Worm (Caenorhabditis elegans) whole organism, young adult: ENCODE data around the gene pbo-1.
A peak's percentile ranks its signal among the peaks of the same experiment; 100 is the strongest.

Experiments
- B0019.2 ChIP-seq: fragments of 200-800 bp; sonication (Bioruptor generic); conservative IDR thresholded peaks from 2 replicates; pipeline ENCODE4 v1.3.6; 2022; ENCODE audit warnings: missing genetic modification reagents, missing genetic modification characterization, missing compliant biosample characterization
- B0261.1 ChIP-seq: sonication (generic microtip); optimal IDR thresholded peaks from 2 replicates; lab custom pipeline; 2016; ENCODE audit warnings: mild to moderate bottlenecking, missing genetic modification characterization, moderate library complexity, missing compliant biosample characterization
- B0336.3 ChIP-seq: fragments of 200-800 bp; sonication (Bioruptor generic); IDR thresholded peaks from 2 replicates; pipeline ENCODE4 v1.3.6; 2022; ENCODE audit warnings: missing genetic modification characterization, missing compliant biosample characterization
- F10E7.11 ChIP-seq: sonication (generic microtip); optimal IDR thresholded peaks from 2 replicates; lab custom pipeline; 2017; ENCODE audit warnings: mild to moderate bottlenecking, missing genetic modification characterization, moderate library complexity, missing compliant biosample characterization
- F22D6.2 ChIP-seq: sonication (generic microtip); optimal IDR thresholded peaks from 2 replicates; lab custom pipeline; 2016; ENCODE audit warnings: mild to moderate bottlenecking, missing genetic modification characterization, missing compliant biosample characterization
- F23B12.7 ChIP-seq: sonication (generic microtip); optimal IDR thresholded peaks from 2 replicates; lab custom pipeline; 2017; ENCODE audit warnings: missing genetic modification characterization, mild to moderate bottlenecking, missing compliant biosample characterization, antibody characterized with exemption, moderate library complexity; ENCODE audit not compliant: insufficient read depth
- F33H1.4 ChIP-seq: fragments of 200-800 bp; sonication (Bioruptor generic); IDR thresholded peaks from 2 replicates; pipeline ENCODE4 v1.3.6; 2022; ENCODE audit warnings: missing genetic modification reagents, missing genetic modification characterization, missing compliant biosample characterization
- F37B4.10 ChIP-seq: fragments of 200-800 bp; sonication (Bioruptor generic); IDR thresholded peaks from 2 replicates; pipeline ENCODE4 v1.3.6; 2022; ENCODE audit warnings: missing genetic modification characterization, missing compliant biosample characterization
- F57C9.4 ChIP-seq: sonication (generic microtip); optimal IDR thresholded peaks from 2 replicates; lab custom pipeline; 2017; ENCODE audit warnings: mild to moderate bottlenecking, missing genetic modification characterization, missing compliant biosample characterization
- K11D2.4 ChIP-seq: fragments of 200-800 bp; sonication (Bioruptor generic); IDR thresholded peaks from 2 replicates; pipeline ENCODE4 v1.3.6; 2022; ENCODE audit warnings: missing genetic modification reagents, missing genetic modification characterization, missing compliant biosample characterization
- Y53F4B.3 ChIP-seq: fragments of 200-800 bp; sonication (Bioruptor generic); IDR thresholded peaks from 2 replicates; pipeline ENCODE4 v1.3.6; 2022; ENCODE audit warnings: missing genetic modification reagents, missing genetic modification characterization, missing compliant biosample characterization
- Y53G8AR.9 ChIP-seq: fragments of 200-800 bp; sonication (Bioruptor generic); conservative IDR thresholded peaks from 2 replicates; pipeline ENCODE4 v1.3.6; 2022; ENCODE audit warnings: missing genetic modification reagents, missing genetic modification characterization, missing compliant biosample characterization
- Y56A3A.18 ChIP-seq: fragments of 200-800 bp; sonication (Bioruptor generic); IDR thresholded peaks from 2 replicates; pipeline ENCODE4 v1.3.6; 2022; ENCODE audit warnings: missing genetic modification reagents, missing genetic modification characterization, missing compliant biosample characterization
- akir-1 ChIP-seq: fragments of 200-800 bp; sonication (Bioruptor generic); optimal IDR thresholded peaks from 2 replicates; lab custom pipeline; 2018; ENCODE audit warnings: mild to moderate bottlenecking, missing genetic modification characterization, moderate library complexity, missing compliant biosample characterization
- ama-1 ChIP-seq, 3 experiments: fragments of 150-350 bp in 1 of 3; sonication (generic microtip) in 2 of 3; optimal IDR thresholded peaks; 2 replicates each; lab custom pipeline; 2014 to 2018; ENCODE audit warnings: missing biosample characterization in 2 of 3, missing genetic modification characterization in 2 of 3, missing genetic modification reagents in 2 of 3
- aptf-3 ChIP-seq: fragments of 200-800 bp; sonication (Bioruptor generic); IDR thresholded peaks from 2 replicates; pipeline ENCODE4 v1.3.6; 2022; ENCODE audit warnings: missing genetic modification characterization, missing compliant biosample characterization
- ccch-3 ChIP-seq: fragments of 200-800 bp; sonication (Bioruptor generic); optimal IDR thresholded peaks from 2 replicates; lab custom pipeline; 2018; ENCODE audit warnings: mild to moderate bottlenecking, missing genetic modification characterization, missing compliant biosample characterization
- ceh-91 ChIP-seq: fragments of 200-800 bp; sonication (Bioruptor generic); IDR thresholded peaks from 2 replicates; pipeline ENCODE4 v1.3.6; 2022; ENCODE audit warnings: missing genetic modification reagents, missing genetic modification characterization, missing compliant biosample characterization
- dpl-1 ChIP-seq: fragments of 150-350 bp; optimal IDR thresholded peaks from 2 replicates; lab custom pipeline; 2014; ENCODE audit warnings: missing biosample characterization, missing genetic modification reagents, missing genetic modification characterization
- egl-44 ChIP-seq: fragments of 200-800 bp; sonication (Bioruptor generic); IDR thresholded peaks from 2 replicates; pipeline ENCODE4 v1.3.6; 2022; ENCODE audit warnings: missing genetic modification reagents, missing genetic modification characterization, missing compliant biosample characterization
- egrh-3 ChIP-seq: fragments of 200-800 bp; sonication (Bioruptor generic); IDR thresholded peaks from 2 replicates; pipeline ENCODE4 v1.3.6; 2022; ENCODE audit warnings: missing genetic modification reagents, missing genetic modification characterization, missing compliant biosample characterization
- fkh-3 ChIP-seq: sonication (generic microtip); optimal IDR thresholded peaks from 2 replicates; lab custom pipeline; 2016; ENCODE audit warnings: mild to moderate bottlenecking, missing genetic modification characterization, missing compliant biosample characterization
- gei-17 ChIP-seq: fragments of 200-800 bp; sonication (Bioruptor generic); optimal IDR thresholded peaks from 2 replicates; lab custom pipeline; 2018; ENCODE audit warnings: mild to moderate bottlenecking, missing genetic modification characterization, missing compliant biosample characterization
- hlh-12 ChIP-seq: sonication (generic microtip); optimal IDR thresholded peaks from 2 replicates; lab custom pipeline; 2016; ENCODE audit warnings: missing genetic modification characterization, missing compliant biosample characterization
- hlh-26 ChIP-seq: fragments of 200-800 bp; sonication (Bioruptor generic); conservative IDR thresholded peaks from 2 replicates; pipeline ENCODE4 v1.3.6; 2022; ENCODE audit warnings: missing genetic modification reagents, missing genetic modification characterization, missing compliant biosample characterization
- hmg-20 ChIP-seq: fragments of 200-800 bp; sonication (Bioruptor generic); IDR thresholded peaks from 2 replicates; pipeline ENCODE4 v1.3.6; 2022; ENCODE audit warnings: missing genetic modification reagents, missing genetic modification characterization, missing compliant biosample characterization
- lag-1 ChIP-seq: fragments of 200-800 bp; sonication (Bioruptor generic); IDR thresholded peaks from 2 replicates; pipeline ENCODE4 v1.3.6; 2022; ENCODE audit warnings: missing genetic modification reagents, missing genetic modification characterization, missing compliant biosample characterization
- let-607 ChIP-seq, 2 experiments: fragments of 200-800 bp in 1 of 2; sonication (Bioruptor generic) in 1 of 2; sonication (generic microtip) in 1 of 2; optimal IDR thresholded peaks; 2 replicates each; lab custom pipeline; 2016 to 2018; ENCODE audit warnings: mild to moderate bottlenecking in 2 of 2, missing compliant biosample characterization in 2 of 2, missing genetic modification characterization in 2 of 2, moderate library complexity in 2 of 2, missing genotype in 1 of 2
- lsl-1 ChIP-seq: fragments of 200-800 bp; sonication (Bioruptor generic); optimal IDR thresholded peaks from 2 replicates; lab custom pipeline; 2018; ENCODE audit warnings: mild to moderate bottlenecking, missing genetic modification characterization, moderate library complexity, missing compliant biosample characterization
- lsy-27 ChIP-seq: sonication (generic microtip); optimal IDR thresholded peaks from 2 replicates; lab custom pipeline; 2017; ENCODE audit warnings: missing genetic modification characterization, mild to moderate bottlenecking, missing compliant biosample characterization, antibody characterized with exemption, missing genotype, borderline replicate concordance; ENCODE audit not compliant: insufficient read depth
- mel-28 ChIP-seq: sonication (generic microtip); optimal IDR thresholded peaks from 2 replicates; lab custom pipeline; 2016; ENCODE audit warnings: borderline replicate concordance, mild to moderate bottlenecking, missing genetic modification characterization, missing compliant biosample characterization
- nhr-120 ChIP-seq: fragments of 200-800 bp; sonication (Bioruptor generic); IDR thresholded peaks from 2 replicates; pipeline ENCODE4 v1.3.6; 2022; ENCODE audit warnings: missing genetic modification characterization, missing compliant biosample characterization
- nhr-80 ChIP-seq: sonication (generic microtip); optimal IDR thresholded peaks from 2 replicates; lab custom pipeline; 2016; ENCODE audit warnings: missing genetic modification characterization, missing compliant biosample characterization
- pbrm-1 ChIP-seq: fragments of 200-800 bp; sonication (Bioruptor generic); IDR thresholded peaks from 2 replicates; pipeline ENCODE4 v1.3.6; 2022; ENCODE audit warnings: missing genetic modification reagents, missing genetic modification characterization, missing compliant biosample characterization
- pha-4 ChIP-seq: fragments of 150-350 bp; sonication (generic microtip); optimal IDR thresholded peaks from 2 replicates; lab custom pipeline; 2014; ENCODE audit warnings: missing biosample characterization, missing genetic modification reagents, missing genetic modification characterization
- repo-1 ChIP-seq: sonication (generic microtip); optimal IDR thresholded peaks from 2 replicates; lab custom pipeline; 2017; ENCODE audit warnings: mild to moderate bottlenecking, missing genetic modification characterization, missing compliant biosample characterization
- rpc-1 ChIP-seq, 2 experiments: fragments of 150-350 bp in 1 of 2; sonication (generic microtip) in 1 of 2; optimal IDR thresholded peaks; 2 replicates each; lab custom pipeline; 2014 to 2018; ENCODE audit warnings: missing biosample characterization in 1 of 2, missing genetic modification characterization in 1 of 2, missing genetic modification reagents in 1 of 2, missing genotype in 1 of 2
- snpc-1.1 ChIP-seq: sonication (generic microtip); optimal IDR thresholded peaks from 2 replicates; lab custom pipeline; 2017; ENCODE audit warnings: missing genetic modification characterization, mild to moderate bottlenecking, missing compliant biosample characterization, antibody characterized with exemption, moderate library complexity, missing genotype, missing genetic modification reagents; ENCODE audit not compliant: insufficient read depth
- snpc-4 ChIP-seq, 5 experiments: fragments of 150-350 bp in 1 of 5; sonication (generic microtip) in 4 of 5; optimal IDR thresholded peaks; 2 replicates each; lab custom pipeline; 2014 to 2018; ENCODE audit warnings: missing genetic modification characterization in 5 of 5, missing biosample characterization in 3 of 5, antibody characterized with exemption in 2 of 5, mild to moderate bottlenecking in 2 of 5, missing compliant biosample characterization in 2 of 5, missing genotype in 2 of 5, moderate library complexity in 2 of 5, missing genetic modification reagents in 1 of 5
- tbp1 ChIP-seq: fragments of 200-800 bp; sonication (Bioruptor generic); optimal IDR thresholded peaks from 2 replicates; lab custom pipeline; 2018; ENCODE audit warnings: mild to moderate bottlenecking, missing genetic modification characterization, missing compliant biosample characterization
- tlf-1 ChIP-seq: fragments of 200-800 bp; sonication (Bioruptor generic); optimal IDR thresholded peaks from 2 replicates; lab custom pipeline; 2018; ENCODE audit warnings: mild to moderate bottlenecking, missing genetic modification characterization, missing compliant biosample characterization
- unc-130 ChIP-seq: sonication (generic microtip); optimal IDR thresholded peaks from 2 replicates; lab custom pipeline; 2016; ENCODE audit warnings: missing genetic modification reagents, missing genetic modification characterization, missing compliant biosample characterization
- unc-62 ChIP-seq: fragments of 150-350 bp; optimal IDR thresholded peaks from 2 replicates; lab custom pipeline; 2014; ENCODE audit warnings: missing biosample characterization, missing genetic modification reagents, missing genetic modification characterization
- zfh-2 ChIP-seq: fragments of 200-800 bp; sonication (Bioruptor generic); conservative IDR thresholded peaks from 2 replicates; pipeline ENCODE4 v1.3.6; 2022; ENCODE audit warnings: missing genetic modification reagents, missing genetic modification characterization, missing compliant biosample characterization
- ztf-18 ChIP-seq: sonication (generic microtip); optimal IDR thresholded peaks from 2 replicates; lab custom pipeline; 2016; ENCODE audit warnings: missing genotype, mild to moderate bottlenecking, missing genetic modification characterization, missing compliant biosample characterization
- ztf-26 ChIP-seq: sonication (generic microtip); optimal IDR thresholded peaks from 2 replicates; lab custom pipeline; 2017; ENCODE audit warnings: missing genetic modification characterization, missing compliant biosample characterization

Gene pbo-1

ce11 chrIII:2641659-2642058 lies 44.6 kb downstream of the pbo-1 start:
- TF ChIP-seq hlh-26 (GFP tag; lab: Robert Waterston, UW) (no peak), mel-28 (no peak), rpc-1 (optimal IDR thresholded peaks at IDR 0.05; lab: Kevin White, UChicago) (no peak), rpc-1 (tag; optimal IDR thresholded peaks at IDR 0.05; lab: Kevin White, UChicago) (no peak), F23B12.7 (no peak), fkh-3 (no peak), F10E7.11 (tag; lab: Kevin White, UChicago) (no peak), lsl-1 (GFP tag; lab: Kevin White, UChicago) (no peak), tlf-1 (GFP tag; lab: Kevin White, UChicago) (no peak), aptf-3 (no peak), B0261.1 (tag; lab: Kevin White, UChicago) (no peak), ztf-18 (no peak), snpc-1.1 (no peak), egl-44 (no peak)

ce11 chrIII:2636137-2636536 lies 50.1 kb downstream of the pbo-1 start, which contains the start of gene zmp-2:
Gene zmp-2, plus strand, starts transcription at chrIII:2636383.
- TF ChIP-seq repo-1 (tag; lab: Kevin White, UChicago), result no peak
- TF ChIP-seq F33H1.4, result no peak
- no peak for TF ChIP-seq ama-1 (optimal IDR thresholded peaks at IDR 0.05; lab: Kevin White, UChicago)
- TF ChIP-seq ama-1 (GFP tag; optimal IDR thresholded peaks at IDR 0.05; lab: Kevin White, UChicago), result no peak
- TF ChIP-seq F10E7.11 (tag; lab: Kevin White, UChicago), result no peak
- no peak for TF ChIP-seq Y53G8AR.9 (GFP tag; lab: Robert Waterston, UW)
- no peak for TF ChIP-seq akir-1 (GFP tag; lab: Kevin White, UChicago)
- TF ChIP-seq unc-130 (GFP tag; lab: Kevin White, UChicago), result no peak
- TF ChIP-seq ceh-91 (GFP tag; lab: Robert Waterston, UW), result no peak
- TF ChIP-seq B0336.3 (GFP tag; lab: Robert Waterston, UW), result no peak
- TF ChIP-seq snpc-4 (GFP tag; optimal IDR thresholded peaks at IDR 0.05; lab: Kevin White, UChicago), result no peak
- TF ChIP-seq snpc-4 (tag; optimal IDR thresholded peaks at IDR 0.05; lab: Kevin White, UChicago), result no peak
- peak; percentile 57; the same call in 1 of the 2 replicates for TF ChIP-seq egrh-3 (GFP tag; lab: Robert Waterston, UW)
- no peak for TF ChIP-seq nhr-80 (tag; lab: Kevin White, UChicago)
- peak; percentile 36; the same call in 1 of the 2 replicates for TF ChIP-seq pbrm-1 (GFP tag; lab: Robert Waterston, UW)
- TF ChIP-seq zfh-2 (GFP tag; lab: Robert Waterston, UW), result peak; percentile 77
- no peak for TF ChIP-seq tbp1
- TF ChIP-seq ztf-26, result no peak
- TF ChIP-seq K11D2.4 (GFP tag; lab: Robert Waterston, UW), result no peak
- no peak for TF ChIP-seq unc-62 (GFP tag; lab: Kevin White, UChicago)
- TF ChIP-seq F22D6.2, result no peak
- TF ChIP-seq hlh-12, result no peak
- TF ChIP-seq hmg-20, result no peak
- no peak for TF ChIP-seq lsl-1 (GFP tag; lab: Kevin White, UChicago)

- no peak for TF ChIP-seq unc-62 (GFP tag; lab: Kevin White, UChicago)
- TF ChIP-seq Y56A3A.18 (GFP tag; lab: Robert Waterston, UW), result no peak
- no peak for TF ChIP-seq nhr-120 (GFP tag; lab: Robert Waterston, UW)
- TF ChIP-seq ceh-91 (GFP tag; lab: Robert Waterston, UW), result no peak
- TF ChIP-seq dpl-1 (GFP tag; lab: Kevin White, UChicago), result no peak
- no peak for TF ChIP-seq B0019.2 (GFP tag; lab: Robert Waterston, UW)
- TF ChIP-seq gei-17 (GFP tag; lab: Kevin White, UChicago), result no peak
- TF ChIP-seq lsy-27, result no peak
- TF ChIP-seq B0336.3 (GFP tag; lab: Robert Waterston, UW), result no peak
- TF ChIP-seq Y53F4B.3, result no peak
- TF ChIP-seq F37B4.10 (GFP tag; lab: Robert Waterston, UW), result no peak
- TF ChIP-seq hlh-12, result no peak
- no peak for TF ChIP-seq Y53G8AR.9 (GFP tag; lab: Robert Waterston, UW)
- no peak for TF ChIP-seq F10E7.11 (tag; lab: Kevin White, UChicago)
- TF ChIP-seq lag-1, result no peak
- TF ChIP-seq pha-4 (tag; lab: Kevin White, UChicago), result no peak
- TF ChIP-seq let-607 (tag; optimal IDR thresholded peaks at IDR 0.05; lab: Kevin White, UChicago), result no peak
- TF ChIP-seq F57C9.4, result no peak
- TF ChIP-seq ccch-3 (GFP tag; lab: Kevin White, UChicago), result no peak
Measured at ce11 chrIII:2634577-2634976, 51.7 kb downstream of the pbo-1 start.
